Worm (Caenorhabditis elegans) whole organism, L1 larva: ENCODE measurements around the gene gei-1.

ENCODE experiments used
- C04F5.9 ChIP-seq: sonication (generic microtip); optimal IDR thresholded peaks from 2 replicates; lab custom pipeline; 2016; ENCODE audit warnings: missing genetic modification characterization, missing compliant biosample characterization
- C34B4.2 ChIP-seq: sonication (generic microtip); optimal IDR thresholded peaks from 2 replicates; lab custom pipeline; 2017; ENCODE audit warnings: mild to moderate bottlenecking, missing genetic modification characterization, missing compliant biosample characterization
- F16B12.6 ChIP-seq: fragments of 150-350 bp; optimal IDR thresholded peaks from 2 replicates; lab custom pipeline; 2014; ENCODE audit warnings: missing biosample characterization, missing genetic modification characterization
- blmp-1 ChIP-seq: fragments of 150-350 bp; optimal IDR thresholded peaks from 2 replicates; lab custom pipeline; 2014; ENCODE audit warnings: missing biosample characterization, missing genetic modification characterization
- ceh-8 ChIP-seq: fragments of 200-800 bp; sonication (Bioruptor generic); optimal IDR thresholded peaks from 2 replicates; lab custom pipeline; 2018; ENCODE audit warnings: mild to moderate bottlenecking, missing genetic modification characterization, moderate library complexity, missing compliant biosample characterization
- ceh-88 ChIP-seq: fragments of 200-800 bp; sonication (Bioruptor generic); IDR thresholded peaks from 2 replicates; pipeline ENCODE4 v1.3.6; 2022; ENCODE audit warnings: missing genetic modification characterization, missing compliant biosample characterization
- ceh-90 ChIP-seq: sonication (generic microtip); optimal IDR thresholded peaks from 2 replicates; lab custom pipeline; 2016; ENCODE audit warnings: missing genetic modification characterization, missing compliant biosample characterization
- efl-1 ChIP-seq, 4 experiments: fragments of 150-350 bp; optimal IDR thresholded peaks in 3 of 4; peaks in 1 of 4; 1 replicate in 1 of 4; 2 replicates in 3 of 4; lab custom pipeline; 2014; ENCODE audit warnings: missing biosample characterization in 2 of 4, missing genetic modification characterization in 2 of 4, missing genetic modification reagents in 2 of 4
- efl-3 ChIP-seq: fragments of 200-800 bp; sonication (Bioruptor generic); optimal IDR thresholded peaks from 2 replicates; lab custom pipeline; 2018; ENCODE audit warnings: mild to moderate bottlenecking, missing genetic modification characterization, missing compliant biosample characterization
- egl-27 ChIP-seq, 2 experiments: fragments of 150-350 bp in 1 of 2; sonication (generic microtip); optimal IDR thresholded peaks; 3 replicates each; lab custom pipeline; 2017 to 2018; ENCODE audit warnings: missing biosample characterization in 2 of 2, missing genetic modification characterization in 2 of 2, missing genetic modification reagents in 2 of 2
- fkh-8 ChIP-seq: sonication (generic microtip); optimal IDR thresholded peaks from 2 replicates; lab custom pipeline; 2016; ENCODE audit warnings: mild to moderate bottlenecking, missing genetic modification characterization, missing compliant biosample characterization
- isw-1 ChIP-seq: fragments of 200-800 bp; sonication (Bioruptor generic); IDR thresholded peaks from 2 replicates; pipeline ENCODE4 v1.3.6; 2022; ENCODE audit warnings: missing genetic modification characterization, missing compliant biosample characterization
- jun-1 ChIP-seq: fragments of 150-350 bp; optimal IDR thresholded peaks from 2 replicates; lab custom pipeline; 2014; ENCODE audit warnings: missing biosample characterization, missing genetic modification reagents, missing genetic modification characterization
- lin-14 ChIP-seq: fragments of 200-800 bp; sonication (Bioruptor generic); optimal IDR thresholded peaks from 2 replicates; lab custom pipeline; 2018; ENCODE audit warnings: mild to moderate bottlenecking, missing genetic modification characterization, moderate library complexity, missing compliant biosample characterization
- lsy-2 ChIP-seq, 2 experiments: fragments of 150-350 bp; optimal IDR thresholded peaks; 2 replicates each; lab custom pipeline; 2014; ENCODE audit warnings: missing biosample characterization in 2 of 2, missing genetic modification characterization in 2 of 2
- mdl-1 ChIP-seq, 2 experiments: fragments of 150-350 bp; optimal IDR thresholded peaks; 2 replicates each; lab custom pipeline; 2014 to 2017; ENCODE audit warnings: missing biosample characterization in 2 of 2, missing genetic modification characterization in 2 of 2, inconsistent platforms in 1 of 2
- nhr-20 ChIP-seq: sonication (generic microtip); optimal IDR thresholded peaks from 2 replicates; lab custom pipeline; 2016; ENCODE audit warnings: mild to moderate bottlenecking, missing genetic modification characterization, missing compliant biosample characterization
- nhr-237 ChIP-seq: fragments of 150-350 bp; optimal IDR thresholded peaks from 2 replicates; lab custom pipeline; 2014; ENCODE audit warnings: missing biosample characterization, missing genetic modification characterization
- nhr-47 ChIP-seq: sonication (generic microtip); optimal IDR thresholded peaks from 2 replicates; lab custom pipeline; 2016; ENCODE audit warnings: mild to moderate bottlenecking, missing genetic modification characterization, moderate library complexity, missing compliant biosample characterization
- nhr-76 ChIP-seq: sonication (generic microtip); optimal IDR thresholded peaks from 2 replicates; lab custom pipeline; 2017; ENCODE audit warnings: missing biosample characterization, missing genetic modification characterization
- nhr-84 ChIP-seq: sonication (generic microtip); optimal IDR thresholded peaks from 2 replicates; lab custom pipeline; 2017; ENCODE audit warnings: missing biosample characterization, missing genetic modification characterization
- nhr-85 ChIP-seq: sonication (generic microtip); peaks from one replicate; lab custom pipeline; 2016; ENCODE audit warnings: missing genetic modification characterization, inconsistent platforms, missing compliant biosample characterization
- pag-3 ChIP-seq: sonication (generic microtip); optimal IDR thresholded peaks from 2 replicates; lab custom pipeline; 2017; ENCODE audit warnings: missing genetic modification characterization, mild to moderate bottlenecking, missing compliant biosample characterization, antibody characterized with exemption, borderline replicate concordance; ENCODE audit not compliant: insufficient read depth
- pqm-1 ChIP-seq: sonication (generic microtip); optimal IDR thresholded peaks from 3 replicates; lab custom pipeline; 2017; ENCODE audit warnings: missing biosample characterization, missing genetic modification characterization
- rnt-1 ChIP-seq: sonication (generic microtip); optimal IDR thresholded peaks from 2 replicates; lab custom pipeline; 2016; ENCODE audit warnings: mild to moderate bottlenecking, missing genetic modification characterization, moderate library complexity, missing compliant biosample characterization
- snpc-4 ChIP-seq: fragments of 150-350 bp; optimal IDR thresholded peaks from 2 replicates; lab custom pipeline; 2014; ENCODE audit warnings: missing biosample characterization, missing genetic modification characterization
- sox-4 ChIP-seq: sonication (generic microtip); optimal IDR thresholded peaks from 2 replicates; lab custom pipeline; 2016; ENCODE audit warnings: missing genetic modification characterization, missing compliant biosample characterization
- sptf-1 ChIP-seq: fragments of 150-350 bp; optimal IDR thresholded peaks from 2 replicates; lab custom pipeline; 2014; ENCODE audit warnings: missing biosample characterization, missing genetic modification characterization
- unc-30 ChIP-seq: sonication (generic microtip); optimal IDR thresholded peaks from 2 replicates; lab custom pipeline; 2017; ENCODE audit warnings: missing biosample characterization, missing genetic modification characterization
- unc-62 ChIP-seq: fragments of 150-350 bp; optimal IDR thresholded peaks from 2 replicates; lab custom pipeline; 2014; ENCODE audit warnings: missing biosample characterization, missing genetic modification reagents, missing genetic modification characterization
- unc-86 ChIP-seq: sonication (generic microtip); optimal IDR thresholded peaks from 2 replicates; lab custom pipeline; 2016; ENCODE audit warnings: missing genetic modification characterization, missing compliant biosample characterization
- xbp-1 ChIP-seq: sonication (generic microtip); optimal IDR thresholded peaks from 2 replicates; lab custom pipeline; 2016; ENCODE audit warnings: missing genetic modification characterization, missing compliant biosample characterization

The gei-1 gene

ce11 chrIII:3309700-3310099 is 35.0 kb upstream of the gei-1 start:
- TF ChIP-seq C34B4.2 (no peak), pag-3 (tag; lab: Kevin White, UChicago) (no peak), lsy-2 (tag; optimal IDR thresholded peaks at IDR 0.05; lab: Kevin White, UChicago) (no peak), ceh-8 (GFP tag; lab: Kevin White, UChicago) (no peak), sox-4 (tag; lab: Kevin White, UChicago) (no peak)

- TF ChIP-seq snpc-4 (tag; lab: Kevin White, UChicago) (no peak), fkh-8 (peak; percentile 50), F16B12.6 (tag; lab: Kevin White, UChicago) (peak; percentile 12), pag-3 (tag; lab: Kevin White, UChicago) (no peak), ceh-88 (GFP tag; lab: Robert Waterston, UW) (no peak), lsy-2 (tag; optimal IDR thresholded peaks at IDR 0.05; lab: Kevin White, UChicago) (peak in 1 of 2 experiments; percentile 0), blmp-1 (tag; lab: Kevin White, UChicago) (peak; percentile 4), nhr-85 (tag; lab: Kevin White, UChicago) (peak; percentile 62), C04F5.9 (tag; lab: Kevin White, UChicago) (no peak), nhr-20 (tag; lab: Kevin White, UChicago) (no peak), unc-86 (no peak), nhr-84 (tag; lab: Kevin White, UChicago) (no peak), nhr-237 (no peak), xbp-1 (tag; lab: Kevin White, UChicago) (no peak), lin-14 (no peak), efl-1 (optimal IDR thresholded peaks at IDR 0.05; lab: Kevin White, UChicago) (no peak), efl-1 (GFP tag; optimal IDR thresholded peaks at IDR 0.05 in 1 of 2; lab: Kevin White, UChicago) (peak in 1 of 2 experiments; percentile 62), nhr-76 (tag; lab: Kevin White, UChicago) (no peak)
Measured at ce11 chrIII:3310876-3311597, 33.6 kb upstream of the gei-1 start, which contains the start of gene ral-1. Gene ral-1 (plus strand): TSS chrIII:3311310.

ce11 chrIII:3311607-3312006 is 33.1 kb upstream of the gei-1 start:
- TF ChIP-seq nhr-85 (tag; lab: Kevin White, UChicago) (peak; percentile 51), rnt-1 (tag; lab: Kevin White, UChicago) (no peak), efl-1 (optimal IDR thresholded peaks at IDR 0.05; lab: Kevin White, UChicago) (no peak), efl-1 (GFP tag; optimal IDR thresholded peaks at IDR 0.05 in 1 of 2; lab: Kevin White, UChicago) (peak in 1 of 2 experiments; percentile 15)

ce11 chrIII:3312111-3312510 is 32.6 kb upstream of the gei-1 start:
- TF ChIP-seq F16B12.6 (tag; lab: Kevin White, UChicago) (peak; percentile 57), efl-1 (optimal IDR thresholded peaks at IDR 0.05; lab: Kevin White, UChicago) (no peak), efl-1 (GFP tag; optimal IDR thresholded peaks at IDR 0.05 in 1 of 2; lab: Kevin White, UChicago) (peak in 1 of 2 experiments; percentile 30), lsy-2 (tag; optimal IDR thresholded peaks at IDR 0.05; lab: Kevin White, UChicago) (peak; percentile 70 to 90), ceh-90 (tag; lab: Kevin White, UChicago) (no peak)

ce11 chrIII:3317887-3318286 is 26.8 kb upstream of the gei-1 start:
- TF ChIP-seq nhr-47 (tag; lab: Kevin White, UChicago) = no peak
- no peak for TF ChIP-seq C04F5.9 (tag; lab: Kevin White, UChicago)
- no peak for TF ChIP-seq efl-1 (optimal IDR thresholded peaks at IDR 0.05; lab: Kevin White, UChicago)
- TF ChIP-seq efl-1 (GFP tag; optimal IDR thresholded peaks at IDR 0.05 in 1 of 2; lab: Kevin White, UChicago) = peak in 1 of 2 experiments; percentile 66
- TF ChIP-seq isw-1 (GFP tag; lab: Robert Waterston, UW) = no peak

ce11 chrIII:3321145-3321544 is 23.5 kb upstream of the gei-1 start, which contains the start of gene Y53G8AR.9:
Gene Y53G8AR.9 (minus strand): TSS chrIII:3321245.
- TF ChIP-seq pqm-1 (tag; lab: Kevin White, UChicago) (no peak), unc-62 (GFP tag; lab: Kevin White, UChicago) (no peak), jun-1 (tag; lab: Kevin White, UChicago) (no peak), unc-30 (tag; lab: Kevin White, UChicago) (no peak), snpc-4 (tag; lab: Kevin White, UChicago) (no peak), lsy-2 (tag; optimal IDR thresholded peaks at IDR 0.05; lab: Kevin White, UChicago) (no peak), efl-3 (GFP tag; lab: Kevin White, UChicago) (no peak), pag-3 (tag; lab: Kevin White, UChicago) (no peak), C04F5.9 (tag; lab: Kevin White, UChicago) (no peak), egl-27 (tag; optimal IDR thresholded peaks at IDR 0.05; lab: Kevin White, UChicago) (no peak), mdl-1 (tag; optimal IDR thresholded peaks at IDR 0.05; lab: Kevin White, UChicago) (no peak), sptf-1 (tag; lab: Kevin White, UChicago) (no peak), ceh-88 (GFP tag; lab: Robert Waterston, UW) (no peak)
